Worm (Caenorhabditis elegans) whole organism, L4 larva: ENCODE data around the gene mtx-2.

ENCODE experiments used
- ama-1 ChIP-seq: fragments of 150-350 bp; optimal IDR thresholded peaks from 2 replicates; lab custom pipeline; 2014; ENCODE audit warnings: inconsistent platforms, mixed read lengths
- ceh-28 ChIP-seq: fragments of 150-350 bp; optimal IDR thresholded peaks from 2 replicates; lab custom pipeline; 2014; ENCODE audit warnings: missing biosample characterization, missing genetic modification reagents, missing genetic modification characterization
- dpl-1 ChIP-seq: fragments of 150-350 bp; optimal IDR thresholded peaks from 2 replicates; lab custom pipeline; 2014; ENCODE audit warnings: missing biosample characterization, missing genetic modification reagents, missing genetic modification characterization
- saeg-2 ChIP-seq: fragments of 200-800 bp; sonication (Bioruptor generic); IDR thresholded peaks from 2 replicates; pipeline ENCODE4 v1.3.6; 2022; ENCODE audit warnings: missing genetic modification reagents, missing genetic modification characterization, missing compliant biosample characterization
- unc-130 ChIP-seq: sonication (generic microtip); optimal IDR thresholded peaks from 2 replicates; lab custom pipeline; 2016; ENCODE audit warnings: missing genetic modification reagents, missing genetic modification characterization, missing compliant biosample characterization

DNA sequence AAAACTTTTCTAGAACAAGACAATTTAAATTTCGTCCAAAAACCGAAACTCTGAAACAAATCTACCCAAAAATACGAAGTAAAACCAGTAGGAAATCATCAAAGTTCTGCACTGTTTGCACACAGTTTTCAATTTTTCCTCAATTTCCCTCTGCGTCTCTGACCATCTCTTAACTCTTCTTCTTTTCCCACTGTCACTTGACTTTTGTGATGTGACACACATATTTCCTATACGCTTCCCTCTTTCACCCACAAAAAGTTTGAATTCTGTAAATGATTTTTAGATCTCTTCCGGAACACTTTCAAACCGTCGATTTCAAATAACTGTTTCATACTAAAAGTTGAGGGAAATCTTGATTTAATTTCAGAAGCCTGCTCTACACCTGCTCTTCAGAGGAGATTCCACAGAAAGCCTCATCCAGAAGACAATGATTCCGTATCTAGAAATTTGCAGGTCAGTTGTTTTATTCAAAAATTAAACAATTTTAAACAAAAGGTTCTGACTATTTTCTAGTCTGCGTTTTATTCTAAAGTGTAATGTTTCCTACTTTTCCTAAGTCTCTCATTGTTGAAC lies 44.0 kb downstream of the mtx-2 start, which contains the start of gene ncl-1:
- TF ChIP-seq dpl-1 (no peak), unc-130 (no peak), ama-1 (lab: Kevin White, UChicago) (no peak), ceh-28 (no peak), saeg-2 (GFP tag; lab: Robert Waterston, UW) (no peak)
